Worm (Caenorhabditis elegans) whole organism, midembryonic: ENCODE data around the gene unc-119.

Experiments
- T22C8.4 ChIP-seq: fragments of 200-800 bp; sonication (Bioruptor generic); IDR thresholded peaks from 2 replicates; pipeline ENCODE4 v1.3.6; 2022; ENCODE audit warnings: missing genetic modification characterization, missing compliant biosample characterization
- cog-1 ChIP-seq: sonication (generic microtip); optimal IDR thresholded peaks from 2 replicates; lab custom pipeline; 2016; ENCODE audit warnings: missing genetic modification characterization, missing compliant biosample characterization
- flt-1 ChIP-seq: fragments of 200-800 bp; sonication (Bioruptor generic); IDR thresholded peaks from 2 replicates; pipeline ENCODE4 v1.3.6; 2022; ENCODE audit warnings: missing genetic modification characterization, missing compliant biosample characterization
- klf-2 ChIP-seq: fragments of 200-800 bp; sonication (Bioruptor generic); conservative IDR thresholded peaks from 2 replicates; pipeline ENCODE4 v1.3.6; 2022; ENCODE audit warnings: missing genetic modification reagents, missing genetic modification characterization, missing compliant biosample characterization
- med-1 ChIP-seq: sonication (generic microtip); optimal IDR thresholded peaks from 2 replicates; lab custom pipeline; 2017; ENCODE audit warnings: missing genetic modification characterization, mild to moderate bottlenecking, missing compliant biosample characterization, antibody characterized with exemption, missing genetic modification reagents; ENCODE audit not compliant: insufficient read depth
- ref-1 ChIP-seq: fragments of 200-800 bp; sonication (Bioruptor generic); conservative IDR thresholded peaks from 2 replicates; pipeline ENCODE4 v1.3.6; 2022; ENCODE audit warnings: missing genetic modification reagents, missing genetic modification characterization, missing compliant biosample characterization
- tab-1 ChIP-seq: fragments of 200-800 bp; sonication (Bioruptor generic); IDR thresholded peaks from 2 replicates; pipeline ENCODE4 v1.3.6; 2022; ENCODE audit warnings: missing genetic modification characterization, missing compliant biosample characterization
- ztf-23 ChIP-seq: fragments of 200-800 bp; sonication (Bioruptor generic); IDR thresholded peaks from 2 replicates; pipeline ENCODE4 v1.3.6; 2022; ENCODE audit warnings: missing genetic modification reagents, missing genetic modification characterization, missing compliant biosample characterization
- ztf-29 ChIP-seq: fragments of 200-800 bp; sonication (Bioruptor generic); IDR thresholded peaks from 2 replicates; pipeline ENCODE4 v1.3.6; 2022; ENCODE audit warnings: missing genetic modification reagents, missing genetic modification characterization, missing compliant biosample characterization

unc-119 gene

DNA sequence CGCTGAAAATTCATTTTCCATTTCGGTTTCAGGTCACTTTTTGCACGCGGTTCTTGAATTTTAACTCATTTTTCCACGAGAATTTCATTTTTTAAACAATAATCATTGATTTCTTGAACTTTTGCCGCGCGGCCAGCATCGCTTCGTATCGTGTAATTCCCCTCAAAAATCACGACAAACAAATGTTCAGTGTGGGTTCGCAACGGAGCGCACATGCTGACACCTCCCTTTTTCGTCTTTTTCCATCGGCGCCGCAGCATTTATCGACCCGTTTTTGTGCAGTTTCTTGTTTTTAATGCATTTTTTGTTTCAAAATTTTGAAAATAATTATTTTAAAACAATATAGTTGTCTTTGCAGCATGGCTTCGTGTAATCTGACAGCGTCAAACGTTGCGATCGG, 28.4 kb downstream of the unc-119 start, which contains the start of gene M142.5:
Gene M142.5, plus strand, starts transcription at position 352 of the 400 bp plus-strand sequence.
- no peak for TF ChIP-seq klf-2
- TF ChIP-seq flt-1 (GFP tag; lab: Robert Waterston, UW): no peak
- no peak for TF ChIP-seq med-1 (GFP tag; lab: Kevin White, UChicago)
- TF ChIP-seq ref-1 (GFP tag; lab: Robert Waterston, UW): no peak
- no peak for TF ChIP-seq ztf-29 (GFP tag; lab: Robert Waterston, UW)
- TF ChIP-seq tab-1 (GFP tag; lab: Robert Waterston, UW): no peak
- no peak for TF ChIP-seq ztf-23 (GFP tag; lab: Robert Waterston, UW)
- TF ChIP-seq T22C8.4: no peak
- TF ChIP-seq cog-1: no peak

- TF ChIP-seq med-1 (GFP tag; lab: Kevin White, UChicago): no peak
- no peak for TF ChIP-seq ztf-23 (GFP tag; lab: Robert Waterston, UW)
- TF ChIP-seq flt-1 (GFP tag; lab: Robert Waterston, UW): no peak
- no peak for TF ChIP-seq ref-1 (GFP tag; lab: Robert Waterston, UW)
- TF ChIP-seq ztf-29 (GFP tag; lab: Robert Waterston, UW): no peak
- no peak for TF ChIP-seq tab-1 (GFP tag; lab: Robert Waterston, UW)
- TF ChIP-seq T22C8.4: no peak
- TF ChIP-seq klf-2: no peak
- TF ChIP-seq cog-1: no peak
Measured at ce11 chrIII:10933331-10933730, 30.9 kb downstream of the unc-119 start, which contains the start of gene M142.8. Gene M142.8 (plus strand): TSS chrIII:10933631.

DNA sequence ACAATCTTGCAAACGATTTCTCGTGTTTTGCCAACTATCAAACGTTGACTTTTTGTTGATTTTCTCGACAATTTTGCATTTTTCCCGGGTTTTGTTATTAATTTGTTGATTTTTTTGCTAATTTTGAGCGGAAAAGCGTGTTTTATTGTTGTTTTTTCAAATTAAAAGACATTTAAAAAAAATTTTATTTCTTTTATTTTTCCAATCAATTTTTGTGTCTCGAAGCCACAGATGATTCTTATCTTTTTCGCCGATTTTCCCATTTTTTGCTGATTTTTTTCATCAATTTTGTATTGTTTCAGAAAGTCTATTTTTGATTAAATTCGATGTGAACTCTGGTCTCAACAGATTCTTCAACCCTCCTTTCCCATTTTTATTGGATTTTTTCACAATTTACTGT, 33.5 kb downstream of the unc-119 start, which contains the start of gene rle-1:
Gene rle-1, plus strand, starts transcription at position 301 of the 400 bp plus-strand sequence.
- no peak for TF ChIP-seq cog-1
- no peak for TF ChIP-seq ztf-23 (GFP tag; lab: Robert Waterston, UW)
- no peak for TF ChIP-seq tab-1 (GFP tag; lab: Robert Waterston, UW)
- TF ChIP-seq ref-1 (GFP tag; lab: Robert Waterston, UW): no peak
- no peak for TF ChIP-seq med-1 (GFP tag; lab: Kevin White, UChicago)
- no peak for TF ChIP-seq ztf-29 (GFP tag; lab: Robert Waterston, UW)
- no peak for TF ChIP-seq T22C8.4
- TF ChIP-seq flt-1 (GFP tag; lab: Robert Waterston, UW): no peak
- TF ChIP-seq klf-2: no peak

- TF ChIP-seq med-1 (GFP tag; lab: Kevin White, UChicago) (no peak), cog-1 (no peak), klf-2 (no peak), T22C8.4 (no peak), ztf-29 (GFP tag; lab: Robert Waterston, UW) (no peak), ref-1 (GFP tag; lab: Robert Waterston, UW) (no peak), tab-1 (GFP tag; lab: Robert Waterston, UW) (no peak), flt-1 (GFP tag; lab: Robert Waterston, UW) (no peak), ztf-23 (GFP tag; lab: Robert Waterston, UW) (no peak)
Measured at ce11 chrIII:10939184-10939583, 36.7 kb downstream of the unc-119 start.

ce11 chrIII:10942905-10943304, 40.5 kb downstream of the unc-119 start:
- no peak for TF ChIP-seq tab-1 (GFP tag; lab: Robert Waterston, UW)
- no peak for TF ChIP-seq ztf-29 (GFP tag; lab: Robert Waterston, UW)
- no peak for TF ChIP-seq ztf-23 (GFP tag; lab: Robert Waterston, UW)
- TF ChIP-seq ref-1 (GFP tag; lab: Robert Waterston, UW): no peak
- no peak for TF ChIP-seq flt-1 (GFP tag; lab: Robert Waterston, UW)
- no peak for TF ChIP-seq T22C8.4
- no peak for TF ChIP-seq klf-2
- no peak for TF ChIP-seq med-1 (GFP tag; lab: Kevin White, UChicago)
- TF ChIP-seq cog-1: no peak

- TF ChIP-seq flt-1 (GFP tag; lab: Robert Waterston, UW) (no peak), klf-2 (no peak), T22C8.4 (no peak), cog-1 (no peak), ztf-23 (GFP tag; lab: Robert Waterston, UW) (no peak), tab-1 (GFP tag; lab: Robert Waterston, UW) (no peak), med-1 (GFP tag; lab: Kevin White, UChicago) (no peak), ref-1 (GFP tag; lab: Robert Waterston, UW) (no peak), ztf-29 (GFP tag; lab: Robert Waterston, UW) (no peak)
Measured at ce11 chrIII:10945537-10945936, 43.1 kb downstream of the unc-119 start.

DNA sequence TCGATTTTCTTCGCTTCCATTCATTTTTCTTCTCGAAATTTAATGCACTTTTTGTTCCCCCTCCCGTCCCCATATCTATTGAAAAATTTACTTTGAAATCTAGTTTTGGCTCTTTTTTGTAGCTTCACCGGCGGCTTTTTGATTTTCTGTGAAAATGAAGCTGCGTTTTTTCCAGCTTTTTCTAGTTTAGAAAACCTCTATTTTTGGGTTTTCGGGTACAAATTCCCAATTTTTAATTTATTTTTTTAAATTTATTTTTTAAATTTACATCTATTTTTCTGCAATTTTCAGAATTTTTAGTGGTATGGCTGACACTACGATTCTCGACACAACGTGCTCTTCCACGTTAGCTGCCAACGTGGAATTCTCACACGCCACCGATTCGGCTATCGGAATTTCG, 44.7 kb downstream of the unc-119 start, which contains the start of gene strd-1:
Gene strd-1, plus strand, starts transcription at position 301 of the 400 bp plus-strand sequence.
- no peak for TF ChIP-seq cog-1
- TF ChIP-seq flt-1 (GFP tag; lab: Robert Waterston, UW): no peak
- TF ChIP-seq med-1 (GFP tag; lab: Kevin White, UChicago): no peak
- TF ChIP-seq ztf-23 (GFP tag; lab: Robert Waterston, UW): no peak
- TF ChIP-seq ztf-29 (GFP tag; lab: Robert Waterston, UW): no peak
- no peak for TF ChIP-seq ref-1 (GFP tag; lab: Robert Waterston, UW)
- TF ChIP-seq tab-1 (GFP tag; lab: Robert Waterston, UW): no peak
- TF ChIP-seq T22C8.4: no peak
- no peak for TF ChIP-seq klf-2

ce11 chrIII:10951713-10952112, 49.3 kb downstream of the unc-119 start:
- TF ChIP-seq tab-1 (GFP tag; lab: Robert Waterston, UW): no peak
- TF ChIP-seq flt-1 (GFP tag; lab: Robert Waterston, UW): no peak
- no peak for TF ChIP-seq T22C8.4
- TF ChIP-seq cog-1: no peak
- TF ChIP-seq klf-2: no peak
- no peak for TF ChIP-seq ztf-23 (GFP tag; lab: Robert Waterston, UW)
- TF ChIP-seq ztf-29 (GFP tag; lab: Robert Waterston, UW): no peak
- TF ChIP-seq ref-1 (GFP tag; lab: Robert Waterston, UW): no peak
- TF ChIP-seq med-1 (GFP tag; lab: Kevin White, UChicago): no peak

- TF ChIP-seq ref-1 (GFP tag; lab: Robert Waterston, UW): no peak
- no peak for TF ChIP-seq cog-1
- no peak for TF ChIP-seq flt-1 (GFP tag; lab: Robert Waterston, UW)
Measured at ce11 chrIII:10953160-10953559, 50.7 kb downstream of the unc-119 start, which contains the start of gene zig-5. Gene zig-5 (minus strand): TSS chrIII:10953508.
